Worm (Caenorhabditis elegans) whole organism, midembryonic: ENCODE measurements around the gene Y53C12A.8.
A peak's percentile ranks its signal among the peaks of the same experiment; 100 is the strongest.

Experiments used
- T22C8.4 ChIP-seq: fragments of 200-800 bp; sonication (Bioruptor generic); IDR thresholded peaks from 2 replicates; pipeline ENCODE4 v1.3.6; 2022; ENCODE audit warnings: missing genetic modification characterization, missing compliant biosample characterization
- cog-1 ChIP-seq: sonication (generic microtip); optimal IDR thresholded peaks from 2 replicates; lab custom pipeline; 2016; ENCODE audit warnings: missing genetic modification characterization, missing compliant biosample characterization
- flt-1 ChIP-seq: fragments of 200-800 bp; sonication (Bioruptor generic); IDR thresholded peaks from 2 replicates; pipeline ENCODE4 v1.3.6; 2022; ENCODE audit warnings: missing genetic modification characterization, missing compliant biosample characterization
- klf-2 ChIP-seq: fragments of 200-800 bp; sonication (Bioruptor generic); conservative IDR thresholded peaks from 2 replicates; pipeline ENCODE4 v1.3.6; 2022; ENCODE audit warnings: missing genetic modification reagents, missing genetic modification characterization, missing compliant biosample characterization
- med-1 ChIP-seq: sonication (generic microtip); optimal IDR thresholded peaks from 2 replicates; lab custom pipeline; 2017; ENCODE audit warnings: missing genetic modification characterization, mild to moderate bottlenecking, missing compliant biosample characterization, antibody characterized with exemption, missing genetic modification reagents; ENCODE audit not compliant: insufficient read depth
- ref-1 ChIP-seq: fragments of 200-800 bp; sonication (Bioruptor generic); conservative IDR thresholded peaks from 2 replicates; pipeline ENCODE4 v1.3.6; 2022; ENCODE audit warnings: missing genetic modification reagents, missing genetic modification characterization, missing compliant biosample characterization
- tab-1 ChIP-seq: fragments of 200-800 bp; sonication (Bioruptor generic); IDR thresholded peaks from 2 replicates; pipeline ENCODE4 v1.3.6; 2022; ENCODE audit warnings: missing genetic modification characterization, missing compliant biosample characterization
- ztf-23 ChIP-seq: fragments of 200-800 bp; sonication (Bioruptor generic); IDR thresholded peaks from 2 replicates; pipeline ENCODE4 v1.3.6; 2022; ENCODE audit warnings: missing genetic modification reagents, missing genetic modification characterization, missing compliant biosample characterization
- ztf-29 ChIP-seq: fragments of 200-800 bp; sonication (Bioruptor generic); IDR thresholded peaks from 2 replicates; pipeline ENCODE4 v1.3.6; 2022; ENCODE audit warnings: missing genetic modification reagents, missing genetic modification characterization, missing compliant biosample characterization

Y53C12A.8 gene

ce11 chrII:9677470-9677869, 22.8 kb downstream of the Y53C12A.8 start:
- TF ChIP-seq med-1 (no peak), ref-1 (GFP tag; lab: Robert Waterston, UW) (no peak), ztf-29 (GFP tag; lab: Robert Waterston, UW) (no peak), flt-1 (GFP tag; lab: Robert Waterston, UW) (no peak), ztf-23 (GFP tag; lab: Robert Waterston, UW) (no peak), T22C8.4 (GFP tag; lab: Robert Waterston, UW) (no peak), cog-1 (tag; lab: Kevin White, UChicago) (no peak)

- TF ChIP-seq ztf-29 (GFP tag; lab: Robert Waterston, UW) (no peak), med-1 (no peak), flt-1 (GFP tag; lab: Robert Waterston, UW) (no peak), klf-2 (GFP tag; lab: Robert Waterston, UW) (no peak), ztf-23 (GFP tag; lab: Robert Waterston, UW) (no peak), ref-1 (GFP tag; lab: Robert Waterston, UW) (no peak), cog-1 (tag; lab: Kevin White, UChicago) (no peak), T22C8.4 (GFP tag; lab: Robert Waterston, UW) (no peak), tab-1 (GFP tag; lab: Robert Waterston, UW) (no peak)
Measured at ce11 chrII:9674678-9675077, 25.6 kb downstream of the Y53C12A.8 start, which contains the start of gene arc-1. TSS of gene arc-1 (plus strand) at chrII:9674978.

- TF ChIP-seq ref-1 (GFP tag; lab: Robert Waterston, UW) (no peak), T22C8.4 (GFP tag; lab: Robert Waterston, UW) (no peak), tab-1 (GFP tag; lab: Robert Waterston, UW) (no peak), cog-1 (tag; lab: Kevin White, UChicago) (no peak), flt-1 (GFP tag; lab: Robert Waterston, UW) (no peak), klf-2 (GFP tag; lab: Robert Waterston, UW) (no peak), ztf-29 (GFP tag; lab: Robert Waterston, UW) (no peak), ztf-23 (GFP tag; lab: Robert Waterston, UW) (no peak), med-1 (no peak)
Measured at ce11 chrII:9671308-9671707, 29.0 kb downstream of the Y53C12A.8 start, which contains the start of gene ZK1320.7. TSS of gene ZK1320.7 (plus strand) at chrII:9671608.

DNA sequence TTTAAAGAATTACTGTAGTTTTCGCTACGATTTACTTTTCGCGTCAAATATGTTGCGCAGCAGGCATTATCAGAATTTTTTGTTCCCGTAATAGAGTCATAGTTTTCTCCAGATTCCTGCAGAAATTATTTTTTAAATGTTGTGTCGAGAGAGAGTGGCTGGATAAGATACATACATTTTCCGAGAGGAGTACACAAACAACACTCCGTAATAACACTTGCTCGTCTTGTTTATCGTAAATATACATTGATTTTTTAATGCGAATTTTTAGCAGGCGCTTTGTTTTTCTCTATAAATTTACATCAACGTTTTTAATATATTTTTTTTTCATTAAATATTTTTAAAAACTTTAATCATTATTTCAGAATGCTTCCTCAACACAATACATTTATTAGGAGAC, 31.3 kb downstream of the Y53C12A.8 start, which contains the start of gene taf-8:
taf-8 (plus strand) TSS at position 360 of the 400 bp plus-strand sequence.
- TF ChIP-seq T22C8.4 (GFP tag; lab: Robert Waterston, UW) (0 out of 2 replicates have a peak, but pooled peaks have one; percentile 23), flt-1 (GFP tag; lab: Robert Waterston, UW) (no peak)

DNA sequence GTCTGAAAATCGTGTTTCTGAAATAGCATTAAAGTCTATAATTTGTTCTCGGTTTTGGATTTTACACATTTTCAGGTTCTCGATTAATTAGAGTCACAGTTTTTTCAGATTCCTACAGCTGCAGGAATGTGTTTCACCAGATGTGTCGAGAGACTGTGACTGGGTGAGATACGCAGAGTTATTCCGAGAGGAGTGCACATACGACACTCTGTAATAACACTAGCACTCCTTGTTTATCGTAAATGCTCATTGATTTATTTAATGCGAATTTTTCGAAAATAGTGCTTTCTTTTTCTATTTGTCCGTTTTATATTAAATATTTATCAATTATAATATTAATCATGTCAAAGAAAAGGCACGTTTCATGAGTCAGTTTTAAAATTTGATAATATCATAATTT, 32.9 kb downstream of the Y53C12A.8 start, which contains the start of gene ZK1320.11:
ZK1320.11 (plus strand) TSS at position 243 of the 400 bp plus-strand sequence.
- TF ChIP-seq tab-1 (GFP tag; lab: Robert Waterston, UW) = no peak
- no peak for TF ChIP-seq klf-2 (GFP tag; lab: Robert Waterston, UW)
- TF ChIP-seq flt-1 (GFP tag; lab: Robert Waterston, UW) = no peak
- TF ChIP-seq med-1 = no peak
- no peak for TF ChIP-seq ref-1 (GFP tag; lab: Robert Waterston, UW)
- TF ChIP-seq ztf-23 (GFP tag; lab: Robert Waterston, UW) = no peak
- TF ChIP-seq cog-1 (tag; lab: Kevin White, UChicago) = no peak
- no peak for TF ChIP-seq ztf-29 (GFP tag; lab: Robert Waterston, UW)
- TF ChIP-seq T22C8.4 (GFP tag; lab: Robert Waterston, UW) = no peak

- TF ChIP-seq ztf-29 (GFP tag; lab: Robert Waterston, UW) (no peak), T22C8.4 (GFP tag; lab: Robert Waterston, UW) (no peak), cog-1 (tag; lab: Kevin White, UChicago) (no peak), klf-2 (GFP tag; lab: Robert Waterston, UW) (no peak), ref-1 (GFP tag; lab: Robert Waterston, UW) (no peak), flt-1 (GFP tag; lab: Robert Waterston, UW) (no peak)
Measured at ce11 chrII:9665577-9665976, 34.7 kb downstream of the Y53C12A.8 start, which contains the start of gene ZK1320.5. TSS of gene ZK1320.5 (minus strand) at chrII:9665677.

DNA sequence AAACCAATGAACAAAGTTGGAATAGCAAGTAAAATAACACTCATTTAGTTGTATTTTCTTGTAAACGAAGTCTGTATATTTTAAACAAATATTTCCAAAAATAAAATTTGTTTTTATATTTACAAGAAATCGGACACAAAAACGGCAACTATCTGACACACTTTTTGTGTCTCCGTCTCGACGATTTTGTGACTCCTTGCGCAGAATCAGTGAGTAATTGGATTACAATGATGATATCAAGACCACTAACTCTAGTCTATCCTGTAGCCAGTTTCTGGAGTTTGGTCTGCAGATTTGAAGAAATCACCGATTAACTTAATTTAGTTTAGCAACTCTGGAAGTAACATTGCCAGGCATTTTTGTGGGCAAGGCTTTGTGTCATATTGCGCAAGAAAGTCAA, 37.5 kb downstream of the Y53C12A.8 start, which contains the start of gene cyp-13A10:
cyp-13A10 (minus strand) TSS at position 88 of the 400 bp plus-strand sequence.
- TF ChIP-seq ref-1 (GFP tag; lab: Robert Waterston, UW) (no peak), tab-1 (GFP tag; lab: Robert Waterston, UW) (no peak), klf-2 (GFP tag; lab: Robert Waterston, UW) (no peak), flt-1 (GFP tag; lab: Robert Waterston, UW) (no peak), ztf-29 (GFP tag; lab: Robert Waterston, UW) (no peak), ztf-23 (GFP tag; lab: Robert Waterston, UW) (no peak), cog-1 (tag; lab: Kevin White, UChicago) (no peak), T22C8.4 (GFP tag; lab: Robert Waterston, UW) (no peak), med-1 (no peak)

DNA sequence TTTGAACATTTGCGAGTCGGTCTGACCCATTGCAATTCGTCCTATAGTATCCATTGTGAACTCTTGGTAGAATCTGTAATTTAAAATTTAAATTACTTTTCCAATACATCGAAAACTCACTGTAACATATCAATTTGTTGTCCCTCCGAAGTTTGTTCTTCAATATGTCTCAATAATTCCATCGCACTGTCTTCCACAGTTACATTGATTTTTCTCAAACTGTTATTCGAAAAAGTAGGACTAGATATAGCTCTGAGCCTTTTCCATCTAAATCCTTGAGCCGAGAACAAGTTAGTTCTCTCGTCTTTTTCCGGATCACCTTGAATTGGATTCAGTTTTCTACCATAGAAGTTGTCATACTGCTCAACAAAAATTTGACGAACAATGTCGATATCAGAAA, 38.1 kb downstream of the Y53C12A.8 start:
- TF ChIP-seq flt-1 (GFP tag; lab: Robert Waterston, UW) = no peak
- TF ChIP-seq cog-1 (tag; lab: Kevin White, UChicago) = no peak
- TF ChIP-seq ztf-29 (GFP tag; lab: Robert Waterston, UW) = no peak
- no peak for TF ChIP-seq ref-1 (GFP tag; lab: Robert Waterston, UW)
- no peak for TF ChIP-seq med-1
- no peak for TF ChIP-seq ztf-23 (GFP tag; lab: Robert Waterston, UW)
- no peak for TF ChIP-seq tab-1 (GFP tag; lab: Robert Waterston, UW)
- no peak for TF ChIP-seq T22C8.4 (GFP tag; lab: Robert Waterston, UW)
- no peak for TF ChIP-seq klf-2 (GFP tag; lab: Robert Waterston, UW)

DNA sequence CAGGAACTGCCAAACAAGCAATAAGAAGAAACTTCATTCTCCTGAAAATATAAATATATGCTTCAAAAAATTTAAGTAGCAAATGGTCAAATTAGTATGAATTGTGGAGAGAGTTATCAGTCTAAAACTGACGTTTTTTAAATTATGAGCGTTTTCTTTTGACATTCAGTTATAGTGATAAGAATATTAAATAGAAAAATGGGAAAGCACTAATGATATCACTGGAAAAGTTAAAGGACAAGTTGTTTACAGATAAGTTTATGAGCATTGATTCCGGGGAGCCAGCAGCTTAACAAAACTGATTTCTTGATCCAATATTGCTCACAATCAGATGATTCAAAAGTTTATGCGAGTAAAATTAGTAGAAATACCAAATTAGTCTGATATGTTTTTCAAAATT, 39.9 kb downstream of the Y53C12A.8 start, which contains the start of gene ZK1320.3:
ZK1320.3 (minus strand) TSS at position 41 of the 400 bp plus-strand sequence.
- TF ChIP-seq ztf-29 (GFP tag; lab: Robert Waterston, UW) = no peak
- no peak for TF ChIP-seq ref-1 (GFP tag; lab: Robert Waterston, UW)
- TF ChIP-seq flt-1 (GFP tag; lab: Robert Waterston, UW) = no peak
- TF ChIP-seq tab-1 (GFP tag; lab: Robert Waterston, UW) = no peak
- TF ChIP-seq ztf-23 (GFP tag; lab: Robert Waterston, UW) = no peak
- TF ChIP-seq cog-1 (tag; lab: Kevin White, UChicago) = no peak
- TF ChIP-seq T22C8.4 (GFP tag; lab: Robert Waterston, UW) = no peak
- TF ChIP-seq med-1 = no peak
